Fruit fly (Drosophila melanogaster): ENCODE results near the gene CG13949.

The CG13949 gene

dm6 chr2L:866950-867744 lies 12.0 kb downstream of the CG13949 start:
- TF ChIP-seq fd96Ca (GFP tag; IDR thresholded peaks at IDR 0.05) = peak; percentile 94
- TF ChIP-seq CG32121 (GFP tag; IDR thresholded peaks at IDR 0.05) = peak; percentile 93
- TF ChIP-seq CG8159 (tag; optimal IDR thresholded peaks at IDR 0.05) = peak; percentile 85
- peak; percentile 62 for TF ChIP-seq gl (tag; optimal IDR thresholded peaks at IDR 0.05)
- peak; percentile 86 for TF ChIP-seq CG17806 (tag; optimal IDR thresholded peaks at IDR 0.05)
- TF ChIP-seq CG34367 (tag; optimal IDR thresholded peaks at IDR 0.05) = peak; percentile 81
- peak; percentile 80 for TF ChIP-seq CG9948 (tag; optimal IDR thresholded peaks at IDR 0.05)
- TF ChIP-seq Pif1A (GFP tag; optimal IDR thresholded peaks at IDR 0.05) = peak; percentile 93
- peak; percentile 91 for TF ChIP-seq Snoo (tag; optimal IDR thresholded peaks at IDR 0.05)
- peak; percentile 91 for TF ChIP-seq CG8301 (tag; optimal IDR thresholded peaks at IDR 0.05)
- TF ChIP-seq CG10348 (GFP tag; IDR thresholded peaks at IDR 0.05) = peak; percentile 86
- peak; percentile 91 for TF ChIP-seq CG15710 (tag; optimal IDR thresholded peaks at IDR 0.05)
- TF ChIP-seq D1 (tag; optimal IDR thresholded peaks at IDR 0.05) = no peak
- TF ChIP-seq rn (GFP tag; IDR thresholded peaks at IDR 0.05) = peak; percentile 79
- peak; percentile 63 for TF ChIP-seq CG13204 (GFP tag; optimal IDR thresholded peaks at IDR 0.05)
- peak; percentile 90 for TF ChIP-seq CG14655 (GFP tag; optimal IDR thresholded peaks at IDR 0.05)
- TF ChIP-seq CG4496 (GFP tag; IDR thresholded peaks at IDR 0.05) = peak; percentile 97
- TF ChIP-seq EcR (GFP tag; optimal IDR thresholded peaks at IDR 0.05) = peak; percentile 4
- TF ChIP-seq CG12605 (GFP tag; IDR thresholded peaks at IDR 0.05) = peak; percentile 93
- peak; percentile 91 for TF ChIP-seq Pif1B (GFP tag; optimal IDR thresholded peaks at IDR 0.05)
- peak; percentile 95 for TF ChIP-seq Ets98B (GFP tag; IDR thresholded peaks at IDR 0.05)

DNA sequence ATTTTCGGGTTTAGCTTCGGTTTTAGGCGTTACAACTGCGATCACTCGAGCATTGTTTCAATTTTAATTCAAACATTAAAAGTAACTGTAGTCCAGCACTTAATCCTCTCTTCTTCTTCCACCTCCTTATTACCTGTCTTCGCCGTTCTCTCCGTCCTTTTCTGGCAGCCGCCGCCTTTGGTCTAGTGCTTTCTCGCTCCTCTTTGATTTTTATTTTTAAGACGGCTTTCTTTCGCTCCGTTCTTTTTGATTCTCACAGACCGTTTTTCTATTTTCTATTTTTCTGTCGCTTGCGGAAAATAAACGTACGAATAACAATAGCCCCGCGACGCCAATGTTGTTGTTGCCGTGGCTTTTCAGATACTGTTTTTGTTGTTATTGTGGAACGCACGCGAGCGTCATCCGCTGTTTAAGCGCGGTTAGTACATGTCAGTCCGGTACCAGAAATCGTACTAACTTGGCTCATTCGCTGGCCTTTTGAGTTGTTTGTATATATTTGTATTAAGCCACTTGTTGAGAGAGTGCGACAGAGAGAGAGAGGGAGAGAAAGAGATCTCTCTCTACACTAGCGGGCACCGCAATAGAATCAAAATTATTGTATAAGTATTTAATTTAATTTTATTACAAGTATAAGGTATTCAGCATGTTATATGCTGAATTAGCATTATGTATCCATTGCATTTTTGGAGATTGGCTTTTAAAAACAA lies 12.9 kb downstream of the CG13949 start, which contains the start of gene aru:
Gene aru (minus strand): TSS at position 456 of the 707 bp plus-strand sequence.
- peak; percentile 6 for TF ChIP-seq CG9948 (tag; optimal IDR thresholded peaks at IDR 0.05)
- TF ChIP-seq CG32121 (GFP tag; IDR thresholded peaks at IDR 0.05) = peak; percentile 34; the same call in 1 of the 2 replicates
- peak; percentile 41; the same call in 1 of the 3 replicates for TF ChIP-seq CG4496 (GFP tag; IDR thresholded peaks at IDR 0.05)
- peak; percentile 33 for TF ChIP-seq CG15710 (tag; optimal IDR thresholded peaks at IDR 0.05)
- TF ChIP-seq CG13204 (GFP tag; optimal IDR thresholded peaks at IDR 0.05) = peak; percentile 7
- TF ChIP-seq CG8159 (tag; optimal IDR thresholded peaks at IDR 0.05) = peak; percentile 44
- peak; percentile 3 for TF ChIP-seq Pif1A (GFP tag; optimal IDR thresholded peaks at IDR 0.05)
- peak; percentile 52 for TF ChIP-seq Ets98B (GFP tag; IDR thresholded peaks at IDR 0.05)
- peak; percentile 36 for TF ChIP-seq EcR (GFP tag; optimal IDR thresholded peaks at IDR 0.05)
- no peak; the same call in 1 of the 2 replicates for TF ChIP-seq CG12605 (GFP tag; IDR thresholded peaks at IDR 0.05)
- peak; percentile 60 for TF ChIP-seq Pif1B (GFP tag; optimal IDR thresholded peaks at IDR 0.05)
- TF ChIP-seq CG17806 (tag; optimal IDR thresholded peaks at IDR 0.05) = no peak
- no peak for TF ChIP-seq D1 (tag; optimal IDR thresholded peaks at IDR 0.05)
- peak; percentile 32 for TF ChIP-seq CG8301 (tag; optimal IDR thresholded peaks at IDR 0.05)
- TF ChIP-seq CG14655 (GFP tag; optimal IDR thresholded peaks at IDR 0.05) = peak; percentile 29
- TF ChIP-seq fd96Ca (GFP tag; IDR thresholded peaks at IDR 0.05) = 0 out of 3 replicates have a peak, but pooled peaks have one; percentile 7

DNA sequence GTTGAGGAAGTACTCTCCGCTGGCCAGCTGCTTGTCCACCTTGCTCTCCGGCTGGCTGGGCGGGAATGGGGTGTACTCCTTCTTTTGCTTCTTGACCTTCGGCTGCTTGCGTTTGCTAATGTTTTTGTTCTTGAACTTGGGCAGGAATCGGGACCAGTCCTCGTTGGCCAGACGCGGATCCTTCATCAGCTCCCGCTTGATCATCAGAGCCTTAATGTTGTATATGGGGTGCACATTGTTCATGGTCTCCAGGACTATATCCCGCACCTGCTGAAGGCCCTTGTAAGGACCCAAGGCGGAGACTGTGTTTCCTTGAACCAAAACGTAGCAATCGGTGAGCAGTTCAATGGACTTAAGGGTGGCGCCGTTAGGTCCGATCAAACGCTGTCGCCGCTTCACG lies 13.8 kb downstream of the CG13949 start:
- no peak for TF ChIP-seq D1 (tag; optimal IDR thresholded peaks at IDR 0.05)
- no peak for TF ChIP-seq Pif1B (GFP tag; optimal IDR thresholded peaks at IDR 0.05)
- no peak for TF ChIP-seq Snoo (tag; optimal IDR thresholded peaks at IDR 0.05)
- TF ChIP-seq CG9948 (tag; optimal IDR thresholded peaks at IDR 0.05) = no peak
- TF ChIP-seq CG8301 (tag; optimal IDR thresholded peaks at IDR 0.05) = no peak
- TF ChIP-seq Pif1A (GFP tag; optimal IDR thresholded peaks at IDR 0.05) = no peak
- TF ChIP-seq CG10348 (GFP tag; IDR thresholded peaks at IDR 0.05) = no peak
- no peak for TF ChIP-seq CG32121 (GFP tag; IDR thresholded peaks at IDR 0.05)
- no peak for TF ChIP-seq CG34367 (tag; optimal IDR thresholded peaks at IDR 0.05)
- no peak for TF ChIP-seq fd96Ca (GFP tag; IDR thresholded peaks at IDR 0.05)

- no peak for TF ChIP-seq CG13204 (GFP tag; optimal IDR thresholded peaks at IDR 0.05)
- TF ChIP-seq CG15710 (tag; optimal IDR thresholded peaks at IDR 0.05) = no peak
- TF ChIP-seq CG34367 (tag; optimal IDR thresholded peaks at IDR 0.05) = no peak
- no peak for TF ChIP-seq Snoo (tag; optimal IDR thresholded peaks at IDR 0.05)
- no peak for TF ChIP-seq CG32121 (GFP tag; IDR thresholded peaks at IDR 0.05)
- TF ChIP-seq CG8301 (tag; optimal IDR thresholded peaks at IDR 0.05) = no peak
- no peak for TF ChIP-seq CG9948 (tag; optimal IDR thresholded peaks at IDR 0.05)
- no peak for TF ChIP-seq fd96Ca (GFP tag; IDR thresholded peaks at IDR 0.05)
- TF ChIP-seq Ets98B (GFP tag; IDR thresholded peaks at IDR 0.05) = no peak
- no peak for TF ChIP-seq Pif1A (GFP tag; optimal IDR thresholded peaks at IDR 0.05)
- no peak for TF ChIP-seq rn (GFP tag; IDR thresholded peaks at IDR 0.05)
- no peak for TF ChIP-seq CG14655 (GFP tag; optimal IDR thresholded peaks at IDR 0.05)
- no peak for TF ChIP-seq gl (tag; optimal IDR thresholded peaks at IDR 0.05)
- no peak for TF ChIP-seq CG12605 (GFP tag; IDR thresholded peaks at IDR 0.05)
- no peak for TF ChIP-seq CG10348 (GFP tag; IDR thresholded peaks at IDR 0.05)
Measured at dm6 chr2L:869497-870040, 14.4 kb downstream of the CG13949 start, which contains the start of gene dbe. dbe (minus strand) TSS chr2L:869857.

DNA sequence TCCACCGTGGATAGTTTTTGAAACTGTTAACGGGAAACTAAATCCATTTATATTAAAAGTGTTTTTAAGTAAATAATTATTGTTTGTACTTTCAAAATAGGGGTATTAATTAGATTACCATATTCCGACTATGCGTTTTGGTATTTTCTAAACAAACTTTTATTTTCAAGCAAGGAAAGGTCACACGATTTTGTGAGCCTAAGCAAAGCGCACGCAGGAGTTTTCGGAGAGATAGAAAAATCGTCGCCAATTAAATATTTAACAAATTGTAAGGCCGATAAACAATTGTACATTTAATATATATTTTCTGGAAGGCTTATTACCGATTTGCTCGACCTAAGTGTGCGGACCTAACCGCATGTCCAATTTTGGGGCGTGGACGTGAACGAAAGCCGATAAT lies 15.1 kb downstream of the CG13949 start, which contains the start of gene PNUTS:
Gene PNUTS (plus strand): TSS at position 181 of the 400 bp plus-strand sequence.
- no peak for TF ChIP-seq CG10348 (GFP tag; IDR thresholded peaks at IDR 0.05)
- TF ChIP-seq Ets98B (GFP tag; IDR thresholded peaks at IDR 0.05) = no peak
- TF ChIP-seq CG8159 (tag; optimal IDR thresholded peaks at IDR 0.05) = no peak
- TF ChIP-seq gl (tag; optimal IDR thresholded peaks at IDR 0.05) = no peak
- TF ChIP-seq CG17806 (tag; optimal IDR thresholded peaks at IDR 0.05) = no peak
- TF ChIP-seq CG15710 (tag; optimal IDR thresholded peaks at IDR 0.05) = no peak
- no peak for TF ChIP-seq CG12605 (GFP tag; IDR thresholded peaks at IDR 0.05)
- no peak for TF ChIP-seq CG13204 (GFP tag; optimal IDR thresholded peaks at IDR 0.05)

Data from whole organism, pupa.